Worm (Caenorhabditis elegans): ENCODE measurements around the gene srg-13.
A peak's percentile ranks its signal among the peaks of the same experiment; 100 is the strongest.

The srg-13 gene

DNA sequence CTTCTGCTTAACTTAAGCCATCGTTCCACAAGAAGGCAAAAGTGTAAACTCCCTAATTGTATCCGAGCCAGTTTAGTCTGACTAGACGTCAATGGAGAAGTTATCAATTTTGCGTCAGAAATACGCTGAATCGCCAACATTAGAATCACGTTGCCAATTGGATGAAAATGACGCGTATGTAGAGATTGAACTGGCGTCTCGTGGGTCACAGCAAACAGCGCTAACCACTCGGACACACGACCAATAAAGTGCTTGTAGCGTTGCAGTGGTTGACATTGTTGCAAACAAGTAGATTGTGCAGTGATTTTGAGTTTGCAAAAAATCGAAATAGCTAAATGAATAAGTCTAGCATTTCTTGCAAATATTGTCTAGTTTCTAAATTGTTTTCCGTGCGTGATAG lies 17.5 kb downstream of the srg-13 start (continued):
- TF ChIP-seq vab-7 (GFP tag; IDR thresholded peaks at IDR 0.05) (peak; percentile 91), tra-1 (GFP tag; IDR thresholded peaks at IDR 0.05) (no peak; the same call in 1 of the 2 replicates), mep-1 (tag; optimal IDR thresholded peaks at IDR 0.05) (peak; percentile 79), F44E2.7 (GFP tag; IDR thresholded peaks at IDR 0.05) (peak; percentile 78; the same call in 1 of the 2 replicates), lin-13 (GFP tag; optimal IDR thresholded peaks at IDR 0.05) (peak; percentile 62), madf-9 (GFP tag; conservative IDR thresholded peaks at IDR 0.05) (peak; percentile 82), daf-12 (tag; optimal IDR thresholded peaks at IDR 0.05) (no peak), ama-1 (optimal IDR thresholded peaks at IDR 0.05) (no peak), D1046.2 (GFP tag; IDR thresholded peaks at IDR 0.05) (peak; percentile 84), daf-19 (GFP tag; conservative IDR thresholded peaks at IDR 0.05) (peak; percentile 89), mxl-2 (GFP tag; conservative IDR thresholded peaks at IDR 0.05) (0 out of 2 replicates have a peak, but pooled peaks have one; percentile 66), ztf-11 (tag; optimal IDR thresholded peaks at IDR 0.05) (no peak), zip-2 (tag; optimal IDR thresholded peaks at IDR 0.05) (peak; percentile 56), madf-5 (GFP tag; IDR thresholded peaks at IDR 0.05) (peak; percentile 59 to 88; a peak in 2 of 4 replicates), rbr-2 (tag; optimal IDR thresholded peaks at IDR 0.05) (peak; percentile 66), R02D3.7 (tag; optimal IDR thresholded peaks at IDR 0.05) (peak; percentile 36), fkh-10 (GFP tag; optimal IDR thresholded peaks at IDR 0.05) (no peak), snpc-1.2 (GFP tag; IDR thresholded peaks at IDR 0.05) (peak; percentile 81), nhr-111 (GFP tag; optimal IDR thresholded peaks at IDR 0.05) (peak; percentile 93), ctbp-1 (GFP tag; IDR thresholded peaks at IDR 0.05) (peak; percentile 84), hmg-1.1 (GFP tag; IDR thresholded peaks at IDR 0.05) (peak; percentile 80), lin-39 (tag; optimal IDR thresholded peaks at IDR 0.05) (no peak), mdt-29 (GFP tag; IDR thresholded peaks at IDR 0.05) (peak; percentile 84; the same call in 1 of the 2 replicates), unc-39 (tag; optimal IDR thresholded peaks at IDR 0.05) (no peak), F10B5.3 (tag; optimal IDR thresholded peaks at IDR 0.05) (peak; percentile 60), saeg-2 (GFP tag; IDR thresholded peaks at IDR 0.05) (0 out of 2 replicates have a peak, but pooled peaks have one; percentile 34), ceh-44 (GFP tag; IDR thresholded peaks at IDR 0.05) (peak; percentile 90), mxl-3 (GFP tag; optimal IDR thresholded peaks at IDR 0.05) (peak; percentile 96), zfp-3 (GFP tag; conservative IDR thresholded peaks at IDR 0.05) (peak; percentile 86), ceh-32 (tag; optimal IDR thresholded peaks at IDR 0.05; ENCODE audit: poor library complexity) (no peak), nhr-42 (GFP tag; IDR thresholded peaks at IDR 0.05) (peak; percentile 81), spr-1 (tag; optimal IDR thresholded peaks at IDR 0.05) (peak; percentile 81), sdz-12 (GFP tag; optimal IDR thresholded peaks at IDR 0.05) (peak; percentile 87), set-16 (GFP tag; IDR thresholded peaks at IDR 0.05) (no peak), mdl-1 (tag; optimal IDR thresholded peaks at IDR 0.05) (peak in 1 of 2 experiments; percentile 73), lim-7 (GFP tag; IDR thresholded peaks at IDR 0.05) (peak; percentile 96), zip-11 (GFP tag; IDR thresholded peaks at IDR 0.05) (peak; percentile 71; the same call in 1 of the 2 replicates), zag-1 (tag; optimal IDR thresholded peaks at IDR 0.05) (no peak), lsy-2 (tag; optimal IDR thresholded peaks at IDR 0.05) (peak; percentile 1 to 80), nhr-77 (tag; optimal IDR thresholded peaks at IDR 0.05) (peak; percentile 18), dmd-6 (GFP tag; IDR thresholded peaks at IDR 0.05) (peak; percentile 77), zfp-2 (tag; optimal IDR thresholded peaks at IDR 0.05) (peak; percentile 56), nhr-6 (tag; optimal IDR thresholded peaks at IDR 0.05) (peak; percentile 51), F37D6.2 (tag; optimal IDR thresholded peaks at IDR 0.05) (peak; percentile 30), hlh-30 (tag; optimal IDR thresholded peaks at IDR 0.05; ENCODE audit: insufficient read depth) (peak; percentile 87), dmd-9 (GFP tag; IDR thresholded peaks at IDR 0.05) (peak; percentile 84), skn-1 (tag; optimal IDR thresholded peaks at IDR 0.05) (no peak), hif-1 (tag; optimal IDR thresholded peaks at IDR 0.05) (peak in 1 of 2 experiments; percentile 74), tag-97 (GFP tag; IDR thresholded peaks at IDR 0.05) (no peak), ZK546.5 (tag; optimal IDR thresholded peaks at IDR 0.05) (no peak), unc-62 (GFP tag; optimal IDR thresholded peaks at IDR 0.05 in 1 of 2) (no peak), unc-62 (tag; optimal IDR thresholded peaks at IDR 0.05) (no peak)

Measured in whole organism, L4 larva.